Fruit fly (Drosophila melanogaster) whole organism, prepupa: ENCODE measurements around the gene CSN8.

Experiments
- CG10631 ChIP-seq: fragments of 200-800 bp; sonication (Bioruptor generic); optimal IDR thresholded peaks from 2 replicates; lab custom pipeline; 2016; ENCODE audit warnings: missing biosample characterization, missing genetic modification characterization
- CG10669 ChIP-seq: fragments of 200-800 bp; sonication (Bioruptor generic); optimal IDR thresholded peaks from 3 replicates; lab custom pipeline; 2018; ENCODE audit warnings: missing biosample characterization, mild to moderate bottlenecking, missing genetic modification characterization, moderate library complexity
- CG15336 ChIP-seq: fragments of 200-800 bp; sonication (Bioruptor generic); IDR thresholded peaks from 2 replicates; pipeline ENCODE4 v1.3.6; 2022; ENCODE audit warnings: missing biosample characterization, missing genetic modification characterization
- CG4318 ChIP-seq: fragments of 200-800 bp; sonication (Bioruptor generic); optimal IDR thresholded peaks from 3 replicates; lab custom pipeline; 2017; ENCODE audit warnings: missing biosample characterization, mild to moderate bottlenecking, missing genetic modification characterization
- Ets96B ChIP-seq: fragments of 200-800 bp; optimal IDR thresholded peaks from 2 replicates; lab custom pipeline; 2019; ENCODE audit warnings: missing biosample characterization, mild to moderate bottlenecking, missing genetic modification characterization, moderate library complexity
- Gug ChIP-seq: fragments of 200-800 bp; sonication (Bioruptor generic); IDR thresholded peaks from 2 replicates; pipeline ENCODE4 v1.3.6; 2022; ENCODE audit warnings: missing biosample characterization, missing genetic modification characterization
- Hr39 ChIP-seq: fragments of 200-800 bp; sonication (Bioruptor generic); optimal IDR thresholded peaks from 2 replicates; lab custom pipeline; 2016; ENCODE audit warnings: missing biosample characterization, missing genetic modification characterization
- pdm3 ChIP-seq: fragments of 200-800 bp; sonication (Bioruptor generic); optimal IDR thresholded peaks from 3 replicates; lab custom pipeline; 2016; ENCODE audit warnings: missing biosample characterization, missing genetic modification characterization
- svp ChIP-seq: fragments of 200-800 bp; sonication (Bioruptor generic); peaks from one replicate; lab custom pipeline; 2016; ENCODE audit warnings: missing biosample characterization, missing genetic modification characterization

DNA sequence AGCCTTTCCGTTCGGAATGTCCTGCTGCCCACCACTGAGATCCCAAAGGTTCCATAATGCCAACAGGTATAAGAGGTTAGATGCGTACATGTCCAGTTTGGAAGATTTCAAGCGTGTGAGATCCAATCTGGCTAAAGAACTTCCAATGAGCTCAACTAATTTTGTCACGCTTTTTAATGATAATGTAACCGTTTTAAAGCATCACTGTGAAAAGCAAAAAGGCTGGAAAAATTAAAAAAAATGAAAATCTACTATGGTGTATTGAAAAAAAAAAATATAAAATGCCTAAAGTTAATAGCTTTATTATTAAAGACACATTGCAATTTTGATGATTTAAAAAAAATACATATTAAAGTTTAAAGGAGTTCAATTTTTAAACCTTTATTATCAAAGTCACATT lies 28.5 kb downstream of the CSN8 start, which contains the start of gene Acp29AB:
- TF ChIP-seq CG4318 (GFP tag; lab: Kevin White, UChicago) (no peak), Hr39 (GFP tag; lab: Kevin White, UChicago) (no peak), Ets96B (tag; lab: Kevin White, UChicago) (no peak), CG10631 (no peak), CG10669 (GFP tag; lab: Kevin White, UChicago) (no peak), Gug (GFP tag; lab: Robert Waterston, UW) (no peak), pdm3 (GFP tag; lab: Kevin White, UChicago) (no peak), svp (GFP tag; lab: Kevin White, UChicago) (no peak), CG15336 (GFP tag; lab: Robert Waterston, UW) (no peak)
